In the genomic region with DNA sequence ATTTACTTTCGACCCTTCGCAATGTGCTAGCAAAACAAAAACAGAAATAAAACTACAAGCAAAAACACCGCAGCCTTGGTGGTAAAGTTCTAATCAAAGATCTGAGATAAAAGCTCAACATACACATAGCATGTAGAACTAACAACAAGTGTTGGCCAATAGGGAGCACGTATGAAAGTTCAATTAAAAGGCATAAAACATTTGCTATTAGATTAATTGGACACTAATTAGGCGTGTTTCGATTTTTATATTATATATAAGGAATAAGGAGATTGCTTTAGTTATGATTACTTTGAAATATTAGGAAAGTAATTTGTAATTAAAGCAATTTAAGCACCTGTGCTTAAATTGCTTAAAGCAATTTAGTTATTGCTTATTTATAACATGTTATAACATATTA, we compare ENCODE assay signal across 3 fruit fly cellular contexts.
TF ChIP-seq lines count a peak whose summit lies in the region.

No protein-coding gene starts in this region.

- TF ChIP-seq CTCF in whole organism, embryonic (GFP tag; optimal IDR thresholded peaks at IDR 0.05; lab: Kevin White, UChicago) = no peak

TF ChIP-seq in whole organism, adult, 20 proteins besides CTCF, POLR2A, EP300 and RAD21:
- TF ChIP-seq Crg-1 (GFP tag; optimal IDR thresholded peaks at IDR 0.05; lab: Kevin White, UChicago) = no peak
- TF ChIP-seq kay (GFP tag; lab: Kevin White, UChicago; ENCODE audit: borderline replicate concordance) = peak; percentile 45
- TF ChIP-seq cic (GFP tag; optimal IDR thresholded peaks at IDR 0.05; lab: Kevin White, UChicago) = no peak
- TF ChIP-seq CG7045 (GFP tag; optimal IDR thresholded peaks at IDR 0.05; lab: Kevin White, UChicago) = no peak
- TF ChIP-seq tj (GFP tag; optimal IDR thresholded peaks at IDR 0.05; lab: Kevin White, UChicago) = no peak
- no peak for TF ChIP-seq ovo (GFP tag; optimal IDR thresholded peaks at IDR 0.05; lab: Kevin White, UChicago)
- TF ChIP-seq cnc (optimal IDR thresholded peaks at IDR 0.05; lab: Kevin White, UChicago) = no peak
- TF ChIP-seq CG33017 (tag; optimal IDR thresholded peaks at IDR 0.05; lab: Kevin White, UChicago) = no peak

TF ChIP-seq in whole organism, embryonic, 481 proteins besides CTCF, POLR2A, EP300 and RAD21:
- TF ChIP-seq Atf-2 (GFP tag; optimal IDR thresholded peaks at IDR 0.05; lab: Kevin White, UChicago) (no peak), Nf-YC (tag; optimal IDR thresholded peaks at IDR 0.05; lab: Kevin White, UChicago) (peak; percentile 49), exex (tag; optimal IDR thresholded peaks at IDR 0.05; lab: Kevin White, UChicago) (peak; percentile 80), Nf-YB (GFP tag; optimal IDR thresholded peaks at IDR 0.05; lab: Kevin White, UChicago) (peak; percentile 60), grn (GFP tag; optimal IDR thresholded peaks at IDR 0.05; lab: Kevin White, UChicago) (peak; percentile 28), yki (optimal IDR thresholded peaks at IDR 0.05; lab: Kevin White, UChicago) (no peak), tap (tag; optimal IDR thresholded peaks at IDR 0.05; lab: Kevin White, UChicago) (no peak), row (GFP tag; IDR thresholded peaks at IDR 0.05; lab: Robert Waterston, UW) (peak; percentile 21; the same call in 1 of the 3 replicates)

TF ChIP-seq in whole organism, prepupa, 60 proteins besides CTCF, POLR2A, EP300 and RAD21:
- TF ChIP-seq CG11902 (GFP tag; optimal IDR thresholded peaks at IDR 0.05; lab: Kevin White, UChicago) (no peak), Smox (GFP tag; optimal IDR thresholded peaks at IDR 0.05; lab: Kevin White, UChicago) (no peak), OdsH (GFP tag; optimal IDR thresholded peaks at IDR 0.05; lab: Kevin White, UChicago) (no peak), Eip78C (GFP tag; lab: Kevin White, UChicago) (peak; percentile 30)
